Worm (Caenorhabditis elegans) whole organism, L2 larva: ENCODE measurements around the gene F09A5.3.

Experiments used
- C34F6.9 ChIP-seq: fragments of 150-350 bp; optimal IDR thresholded peaks from 2 replicates; lab custom pipeline; 2014; ENCODE audit warnings: missing biosample characterization, missing genetic modification characterization
- F13H6.1 ChIP-seq: sonication (generic microtip); optimal IDR thresholded peaks from 2 replicates; lab custom pipeline; 2016; ENCODE audit warnings: missing genetic modification characterization, missing compliant biosample characterization
- R02D3.7 ChIP-seq: fragments of 150-350 bp; optimal IDR thresholded peaks from 2 replicates; lab custom pipeline; 2014; ENCODE audit warnings: missing biosample characterization, missing genetic modification characterization
- Y55F3AM.14 ChIP-seq: fragments of 200-800 bp; sonication (Bioruptor generic); optimal IDR thresholded peaks from 2 replicates; lab custom pipeline; 2018; ENCODE audit warnings: mild to moderate bottlenecking, missing genetic modification characterization, missing compliant biosample characterization
- ZK546.5 ChIP-seq: sonication (generic microtip); optimal IDR thresholded peaks from 2 replicates; lab custom pipeline; 2017; ENCODE audit warnings: missing biosample characterization, missing genetic modification characterization
- alr-1 ChIP-seq: fragments of 150-350 bp; optimal IDR thresholded peaks from 2 replicates; lab custom pipeline; 2014; ENCODE audit warnings: missing biosample characterization, missing genetic modification characterization
- aly-2 ChIP-seq: fragments of 150-350 bp; optimal IDR thresholded peaks from 2 replicates; lab custom pipeline; 2014; ENCODE audit warnings: missing biosample characterization, missing genetic modification characterization
- ama-1 ChIP-seq: fragments of 150-350 bp; optimal IDR thresholded peaks from 2 replicates; lab custom pipeline; 2018; ENCODE audit warnings: inconsistent platforms
- blmp-1 ChIP-seq: sonication (generic microtip); optimal IDR thresholded peaks from 2 replicates; lab custom pipeline; 2017; ENCODE audit warnings: missing genetic modification characterization, mild to moderate bottlenecking, missing compliant biosample characterization, antibody characterized with exemption, moderate library complexity; ENCODE audit not compliant: insufficient read depth
- ceh-16 ChIP-seq: fragments of 150-350 bp; optimal IDR thresholded peaks from 2 replicates; lab custom pipeline; 2014; ENCODE audit warnings: missing biosample characterization, missing genetic modification characterization
- ceh-82 ChIP-seq: fragments of 150-350 bp; optimal IDR thresholded peaks from 2 replicates; lab custom pipeline; 2014; ENCODE audit warnings: missing biosample characterization, missing genetic modification characterization
- crh-2 ChIP-seq: sonication (generic microtip); optimal IDR thresholded peaks from 2 replicates; lab custom pipeline; 2017; ENCODE audit warnings: missing biosample characterization, missing genetic modification characterization
- dmd-4 ChIP-seq: sonication (generic microtip); optimal IDR thresholded peaks from 2 replicates; lab custom pipeline; 2017; ENCODE audit warnings: missing biosample characterization, missing genetic modification characterization
- egl-27 ChIP-seq: sonication (generic microtip); optimal IDR thresholded peaks from 3 replicates; lab custom pipeline; 2017; ENCODE audit warnings: missing biosample characterization, missing genetic modification reagents, missing genetic modification characterization
- elt-1 ChIP-seq: fragments of 150-350 bp; optimal IDR thresholded peaks from 2 replicates; lab custom pipeline; 2014; ENCODE audit warnings: missing biosample characterization, missing genetic modification characterization
- fos-1 ChIP-seq: fragments of 150-350 bp; optimal IDR thresholded peaks from 2 replicates; lab custom pipeline; 2014; ENCODE audit warnings: missing biosample characterization, missing genetic modification characterization
- gmeb-1 ChIP-seq: fragments of 150-350 bp; optimal IDR thresholded peaks from 2 replicates; lab custom pipeline; 2014; ENCODE audit warnings: missing biosample characterization, missing genetic modification characterization
- lin-11 ChIP-seq: fragments of 150-350 bp; sonication (generic microtip); optimal IDR thresholded peaks from 2 replicates; lab custom pipeline; 2014; ENCODE audit warnings: missing biosample characterization, missing genetic modification characterization, inconsistent platforms, mixed read lengths
- lin-13 ChIP-seq: fragments of 150-350 bp; optimal IDR thresholded peaks from 2 replicates; lab custom pipeline; 2014; ENCODE audit warnings: missing biosample characterization, missing genetic modification reagents, missing genetic modification characterization
- lin-39 ChIP-seq: fragments of 150-350 bp; optimal IDR thresholded peaks from 2 replicates; lab custom pipeline; 2014; ENCODE audit warnings: missing biosample characterization, missing genetic modification reagents, missing genetic modification characterization
- lsy-2 ChIP-seq, 2 experiments: fragments of 150-350 bp in 1 of 2; sonication (generic microtip) in 1 of 2; optimal IDR thresholded peaks; 2 replicates each; lab custom pipeline; 2014 to 2017; ENCODE audit warnings: missing biosample characterization in 2 of 2, missing genetic modification characterization in 2 of 2
- mab-5 ChIP-seq: fragments of 150-350 bp; optimal IDR thresholded peaks from 2 replicates; lab custom pipeline; 2014; ENCODE audit warnings: missing biosample characterization, missing genetic modification characterization
- mbf-1 ChIP-seq: sonication (generic microtip); optimal IDR thresholded peaks from 2 replicates; lab custom pipeline; 2017; ENCODE audit warnings: missing biosample characterization, missing genetic modification characterization
- mdl-1 ChIP-seq, 2 experiments: fragments of 150-350 bp in 1 of 2; sonication (generic microtip) in 1 of 2; optimal IDR thresholded peaks; 2 replicates each; lab custom pipeline; 2017; ENCODE audit warnings: missing biosample characterization in 2 of 2, missing genetic modification characterization in 2 of 2
- nhr-10 ChIP-seq: sonication (generic microtip); optimal IDR thresholded peaks from 2 replicates; lab custom pipeline; 2017; ENCODE audit warnings: missing biosample characterization, missing genetic modification characterization
- nhr-11 ChIP-seq: fragments of 150-350 bp; optimal IDR thresholded peaks from 2 replicates; lab custom pipeline; 2014; ENCODE audit warnings: missing biosample characterization, missing genetic modification characterization
- nhr-12 ChIP-seq: fragments of 150-350 bp; optimal IDR thresholded peaks from 2 replicates; lab custom pipeline; 2014; ENCODE audit warnings: missing biosample characterization, missing genetic modification characterization
- nhr-129 ChIP-seq: fragments of 150-350 bp; optimal IDR thresholded peaks from 2 replicates; lab custom pipeline; 2014; ENCODE audit warnings: missing biosample characterization, missing genetic modification characterization
- nhr-21 ChIP-seq: fragments of 150-350 bp; optimal IDR thresholded peaks from 2 replicates; lab custom pipeline; 2014; ENCODE audit warnings: missing biosample characterization, missing genetic modification characterization
- nhr-23 ChIP-seq: fragments of 150-350 bp; optimal IDR thresholded peaks from 2 replicates; lab custom pipeline; 2014; ENCODE audit warnings: missing biosample characterization, missing genetic modification reagents, missing genetic modification characterization
- nhr-237 ChIP-seq: fragments of 150-350 bp; optimal IDR thresholded peaks from 2 replicates; lab custom pipeline; 2014; ENCODE audit warnings: missing biosample characterization, missing genetic modification characterization
- nhr-25 ChIP-seq: fragments of 150-350 bp; sonication (generic microtip); optimal IDR thresholded peaks from 3 replicates; lab custom pipeline; 2014; ENCODE audit warnings: missing biosample characterization, missing genetic modification characterization
- nhr-6 ChIP-seq: fragments of 150-350 bp; optimal IDR thresholded peaks from 2 replicates; lab custom pipeline; 2014; ENCODE audit warnings: missing biosample characterization, missing genetic modification characterization
- nhr-77 ChIP-seq: fragments of 150-350 bp; optimal IDR thresholded peaks from 2 replicates; lab custom pipeline; 2014; ENCODE audit warnings: missing biosample characterization, missing genetic modification characterization
- peb-1 ChIP-seq: fragments of 150-350 bp; optimal IDR thresholded peaks from 2 replicates; lab custom pipeline; 2014; ENCODE audit warnings: missing biosample characterization, missing genetic modification characterization
- sem-4 ChIP-seq: fragments of 150-350 bp; optimal IDR thresholded peaks from 2 replicates; lab custom pipeline; 2014; ENCODE audit warnings: missing biosample characterization, missing genetic modification reagents, missing genetic modification characterization
- skn-1 ChIP-seq: sonication (generic microtip); optimal IDR thresholded peaks from 2 replicates; lab custom pipeline; 2017; ENCODE audit warnings: missing biosample characterization, missing genetic modification characterization
- sma-3 ChIP-seq: sonication (generic microtip); optimal IDR thresholded peaks from 2 replicates; lab custom pipeline; 2016; ENCODE audit warnings: missing genetic modification reagents, missing genetic modification characterization, missing compliant biosample characterization
- sma-9 ChIP-seq, 2 experiments: fragments of 150-350 bp in 1 of 2; sonication (generic microtip) in 1 of 2; optimal IDR thresholded peaks; 2 replicates each; lab custom pipeline; 2014 to 2016; ENCODE audit warnings: missing genetic modification characterization in 2 of 2, mild to moderate bottlenecking in 1 of 2, missing biosample characterization in 1 of 2, missing compliant biosample characterization in 1 of 2, missing genetic modification reagents in 1 of 2, moderate library complexity in 1 of 2
- unc-39 ChIP-seq: fragments of 150-350 bp; optimal IDR thresholded peaks from 2 replicates; lab custom pipeline; 2014; ENCODE audit warnings: missing biosample characterization, missing genetic modification characterization
- unc-55 ChIP-seq: fragments of 150-350 bp; sonication (generic microtip); optimal IDR thresholded peaks from 3 replicates; lab custom pipeline; 2014; ENCODE audit warnings: missing biosample characterization, missing genetic modification reagents, missing genetic modification characterization
- unc-62 ChIP-seq: fragments of 150-350 bp; optimal IDR thresholded peaks from 2 replicates; lab custom pipeline; 2014; ENCODE audit warnings: missing biosample characterization, missing genetic modification reagents, missing genetic modification characterization
- zag-1 ChIP-seq: fragments of 150-350 bp; optimal IDR thresholded peaks from 2 replicates; lab custom pipeline; 2014; ENCODE audit warnings: missing biosample characterization, missing genetic modification characterization
- ztf-1 ChIP-seq: fragments of 200-800 bp; sonication (Bioruptor generic); conservative IDR thresholded peaks from 2 replicates; pipeline ENCODE4 v1.3.6; 2022; ENCODE audit warnings: missing genetic modification characterization, missing compliant biosample characterization
- ztf-11 ChIP-seq: sonication (generic microtip); optimal IDR thresholded peaks from 2 replicates; lab custom pipeline; 2017; ENCODE audit warnings: missing biosample characterization, missing genetic modification characterization
- ztf-4 ChIP-seq: fragments of 150-350 bp; optimal IDR thresholded peaks from 2 replicates; lab custom pipeline; 2014; ENCODE audit warnings: missing biosample characterization, missing genetic modification characterization

Gene F09A5.3

ce11 chrX:13115694-13116093 is 25.7 kb upstream of the F09A5.3 start:
- TF ChIP-seq lin-39 (no peak), nhr-12 (tag; lab: Kevin White, UChicago) (no peak), unc-39 (no peak)

ce11 chrX:13116380-13116779 is 25.0 kb upstream of the F09A5.3 start:
- TF ChIP-seq nhr-237 (no peak), sma-9 (GFP tag; optimal IDR thresholded peaks at IDR 0.05; lab: Kevin White, UChicago) (peak; percentile 13), sma-9 (tag; optimal IDR thresholded peaks at IDR 0.05; lab: Kevin White, UChicago) (no peak)

- TF ChIP-seq sma-9 (GFP tag; optimal IDR thresholded peaks at IDR 0.05; lab: Kevin White, UChicago) (peak; percentile 75), sma-9 (tag; optimal IDR thresholded peaks at IDR 0.05; lab: Kevin White, UChicago) (no peak), nhr-10 (tag; lab: Kevin White, UChicago) (no peak), unc-62 (no peak), elt-1 (no peak), ceh-16 (tag; lab: Kevin White, UChicago) (peak; percentile 64), nhr-12 (tag; lab: Kevin White, UChicago) (no peak), egl-27 (peak; percentile 40), aly-2 (no peak), nhr-129 (tag; lab: Kevin White, UChicago) (peak; percentile 23), R02D3.7 (tag; lab: Kevin White, UChicago) (no peak), ztf-11 (tag; lab: Kevin White, UChicago) (no peak), ZK546.5 (tag; lab: Kevin White, UChicago) (no peak), dmd-4 (tag; lab: Kevin White, UChicago) (no peak), alr-1 (no peak), C34F6.9 (tag; lab: Kevin White, UChicago) (no peak), ztf-4 (tag; lab: Kevin White, UChicago) (no peak), fos-1 (tag; lab: Kevin White, UChicago) (peak; percentile 3), nhr-77 (tag; lab: Kevin White, UChicago) (no peak), nhr-25 (tag; lab: Kevin White, UChicago) (no peak), nhr-11 (tag; lab: Kevin White, UChicago) (no peak), nhr-21 (tag; lab: Kevin White, UChicago) (peak; percentile 12), ceh-82 (tag; lab: Kevin White, UChicago) (no peak), lin-11 (tag; lab: Kevin White, UChicago) (no peak), sma-3 (GFP tag; lab: Kevin White, UChicago) (no peak), lin-39 (no peak)
Measured at ce11 chrX:13119900-13120299, 21.5 kb upstream of the F09A5.3 start.

ce11 chrX:13121104-13121503 is 20.3 kb upstream of the F09A5.3 start:
- TF ChIP-seq unc-39 = no peak
- TF ChIP-seq mdl-1 (tag; optimal IDR thresholded peaks at IDR 0.05; lab: Kevin White, UChicago) = no peak
- TF ChIP-seq nhr-25 (tag; lab: Kevin White, UChicago) = peak; percentile 10
- TF ChIP-seq F13H6.1 (tag; lab: Kevin White, UChicago) = peak; percentile 82
- no peak for TF ChIP-seq nhr-237
- TF ChIP-seq mab-5 (tag; lab: Kevin White, UChicago) = no peak
- TF ChIP-seq nhr-6 = no peak
- no peak for TF ChIP-seq ztf-1 (GFP tag; lab: Robert Waterston, UW)
- no peak for TF ChIP-seq mbf-1 (tag; lab: Kevin White, UChicago)
- TF ChIP-seq ceh-82 (tag; lab: Kevin White, UChicago) = no peak
- TF ChIP-seq lin-13 = peak; percentile 65
- TF ChIP-seq lin-11 (tag; lab: Kevin White, UChicago) = peak; percentile 58
- no peak for TF ChIP-seq dmd-4 (tag; lab: Kevin White, UChicago)
- TF ChIP-seq sma-3 (GFP tag; lab: Kevin White, UChicago) = peak; percentile 70
- no peak for TF ChIP-seq ZK546.5 (tag; lab: Kevin White, UChicago)
- peak; percentile 26 for TF ChIP-seq C34F6.9 (tag; lab: Kevin White, UChicago)
- peak; percentile 6 for TF ChIP-seq blmp-1
- TF ChIP-seq alr-1 = no peak
- peak; percentile 74 for TF ChIP-seq unc-55 (GFP tag; lab: Kevin White, UChicago)
- TF ChIP-seq crh-2 (tag; lab: Kevin White, UChicago) = peak; percentile 90
- no peak for TF ChIP-seq elt-1
- TF ChIP-seq lin-39 = no peak
- TF ChIP-seq Y55F3AM.14 = peak; percentile 86
- no peak for TF ChIP-seq nhr-11 (tag; lab: Kevin White, UChicago)
- TF ChIP-seq peb-1 (tag; lab: Kevin White, UChicago) = no peak
- peak; percentile 36 for TF ChIP-seq fos-1 (tag; lab: Kevin White, UChicago)
- no peak for TF ChIP-seq nhr-23 (tag; lab: Kevin White, UChicago)
- no peak for TF ChIP-seq zag-1
- peak; percentile 26 for TF ChIP-seq ztf-4 (tag; lab: Kevin White, UChicago)
- TF ChIP-seq lsy-2 (tag; optimal IDR thresholded peaks at IDR 0.05; lab: Kevin White, UChicago) = peak in 1 of 2 experiments; percentile 32
- no peak for TF ChIP-seq skn-1 (tag; lab: Kevin White, UChicago)
- no peak for TF ChIP-seq ama-1
- peak; percentile 55 for TF ChIP-seq gmeb-1 (tag; lab: Kevin White, UChicago)
- peak; percentile 53 for TF ChIP-seq sem-4 (tag; lab: Kevin White, UChicago)
- peak; percentile 2 for TF ChIP-seq nhr-21 (tag; lab: Kevin White, UChicago)
- TF ChIP-seq nhr-129 (tag; lab: Kevin White, UChicago) = peak; percentile 67
- TF ChIP-seq unc-62 = no peak
